Fruit fly (Drosophila melanogaster) whole organism, embryonic: ENCODE measurements around the gene CG11999.

Experiments used
- Atf-2 ChIP-seq: fragments of 200-800 bp; sonication (Bioruptor generic); optimal IDR thresholded peaks from 2 replicates; lab custom pipeline; 2016; ENCODE audit warnings: missing biosample characterization, missing genetic modification characterization
- Bdp1 ChIP-seq: fragments of 200-800 bp; sonication (Bioruptor generic); optimal IDR thresholded peaks from 3 replicates; lab custom pipeline; 2016; ENCODE audit warnings: missing biosample characterization, missing genetic modification characterization
- CG1024 ChIP-seq: fragments of 200-800 bp; sonication (Bioruptor generic); IDR thresholded peaks from 2 replicates; pipeline ENCODE4 v1.3.6; 2022; ENCODE audit warnings: missing biosample characterization, missing genetic modification characterization
- CG11398 ChIP-seq: fragments of 200-800 bp; sonication (Bioruptor generic); optimal IDR thresholded peaks from 2 replicates; lab custom pipeline; 2016; ENCODE audit warnings: missing biosample characterization, missing genetic modification characterization
- CG11695 ChIP-seq: fragments of 200-800 bp; sonication (Bioruptor generic); IDR thresholded peaks from 3 replicates; pipeline ENCODE4 v1.3.6; 2022; ENCODE audit warnings: missing biosample characterization, missing genetic modification characterization
- CG11696 ChIP-seq: fragments of 200-800 bp; sonication (Bioruptor generic); IDR thresholded peaks from 2 replicates; pipeline ENCODE4 v1.3.6; 2022; ENCODE audit warnings: missing biosample characterization, missing genetic modification characterization
- CG13123 ChIP-seq: fragments of 200-800 bp; sonication (Bioruptor generic); optimal IDR thresholded peaks from 2 replicates; lab custom pipeline; 2016; ENCODE audit warnings: missing biosample characterization, missing genetic modification characterization
- CG13894 ChIP-seq: fragments of 200-800 bp; sonication (Bioruptor generic); optimal IDR thresholded peaks from 3 replicates; lab custom pipeline; 2018; ENCODE audit warnings: missing biosample characterization, mild to moderate bottlenecking, missing genetic modification characterization, moderate library complexity
- CG1602 ChIP-seq: fragments of 200-800 bp; sonication (Bioruptor generic); optimal IDR thresholded peaks from 3 replicates; lab custom pipeline; 2016; ENCODE audit warnings: missing biosample characterization, missing genetic modification characterization
- CG17186 ChIP-seq: fragments of 200-800 bp; sonication (Bioruptor generic); optimal IDR thresholded peaks from 3 replicates; lab custom pipeline; 2017; ENCODE audit warnings: missing biosample characterization, missing genetic modification reagents, missing genetic modification characterization
- CG17328 ChIP-seq: fragments of 200-800 bp; sonication (Bioruptor generic); IDR thresholded peaks from 2 replicates; pipeline ENCODE4 v1.3.6; 2022; ENCODE audit warnings: missing biosample characterization, missing genetic modification characterization
- CG17568 ChIP-seq: fragments of 200-800 bp; sonication (Bioruptor generic); optimal IDR thresholded peaks from 2 replicates; lab custom pipeline; 2018; ENCODE audit warnings: missing biosample characterization, mild to moderate bottlenecking, missing genetic modification characterization, moderate library complexity
- CG17612 ChIP-seq: fragments of 200-800 bp; sonication (Bioruptor generic); IDR thresholded peaks from 2 replicates; pipeline ENCODE4 v1.3.6; 2022; ENCODE audit warnings: missing biosample characterization, missing genetic modification characterization
- CG1832 ChIP-seq: fragments of 200-800 bp; sonication (Bioruptor generic); optimal IDR thresholded peaks from 2 replicates; lab custom pipeline; 2017; ENCODE audit warnings: missing biosample characterization, mild to moderate bottlenecking, missing genetic modification characterization, inconsistent platforms
- CG18599 ChIP-seq: fragments of 200-800 bp; sonication (Bioruptor generic); optimal IDR thresholded peaks from 3 replicates; lab custom pipeline; 2017; ENCODE audit warnings: missing biosample characterization, missing genetic modification characterization, mild to moderate bottlenecking, moderate library complexity, missing genetic modification reagents
- CG2129 ChIP-seq: fragments of 200-800 bp; sonication (Bioruptor generic); IDR thresholded peaks from 2 replicates; pipeline ENCODE4 v1.3.6; 2022; ENCODE audit warnings: missing biosample characterization, missing genetic modification characterization; ENCODE audit not compliant: partially characterized antibody
- CG31365 ChIP-seq: fragments of 200-800 bp; sonication (Bioruptor generic); optimal IDR thresholded peaks from 2 replicates; lab custom pipeline; 2018; ENCODE audit warnings: missing biosample characterization, mild to moderate bottlenecking, missing genetic modification characterization
- CG6683 ChIP-seq: fragments of 200-800 bp; sonication (Bioruptor generic); optimal IDR thresholded peaks from 2 replicates; lab custom pipeline; 2017; ENCODE audit warnings: missing biosample characterization, mild to moderate bottlenecking, missing genetic modification characterization, missing genetic modification reagents
- CG6765 ChIP-seq: fragments of 200-800 bp; sonication (Bioruptor generic); optimal IDR thresholded peaks from 3 replicates; lab custom pipeline; 2017; ENCODE audit warnings: missing biosample characterization, mild to moderate bottlenecking, missing genetic modification characterization
- CG6813 ChIP-seq: fragments of 200-800 bp; sonication (Bioruptor generic); optimal IDR thresholded peaks from 2 replicates; lab custom pipeline; 2017; ENCODE audit warnings: missing biosample characterization, missing genetic modification characterization, mild to moderate bottlenecking, moderate library complexity, missing genetic modification reagents
- CG7928 ChIP-seq: fragments of 200-800 bp; sonication (Bioruptor generic); optimal IDR thresholded peaks from 2 replicates; lab custom pipeline; 2017; ENCODE audit warnings: missing biosample characterization, mild to moderate bottlenecking, missing genetic modification characterization
- CG7963 ChIP-seq: fragments of 200-800 bp; sonication (Bioruptor generic); IDR thresholded peaks from 3 replicates; pipeline ENCODE4 v1.3.6; 2022; ENCODE audit warnings: missing biosample characterization, missing genetic modification characterization; ENCODE audit not compliant: partially characterized antibody
- CG8281 ChIP-seq: fragments of 200-800 bp; sonication (Bioruptor generic); optimal IDR thresholded peaks from 2 replicates; lab custom pipeline; 2018; ENCODE audit warnings: missing biosample characterization, mild to moderate bottlenecking, missing genetic modification characterization, moderate library complexity
- CG9797 ChIP-seq: fragments of 200-800 bp; sonication (Bioruptor generic); optimal IDR thresholded peaks from 3 replicates; lab custom pipeline; 2018; ENCODE audit warnings: missing biosample characterization, mild to moderate bottlenecking, missing genetic modification characterization
- CTCF ChIP-seq: fragments of 200-800 bp; sonication (Bioruptor generic); optimal IDR thresholded peaks from 2 replicates; lab custom pipeline; 2017; ENCODE audit warnings: missing biosample characterization, mild to moderate bottlenecking, missing genetic modification characterization, moderate library complexity
- Doc2 ChIP-seq: fragments of 200-800 bp; sonication (Bioruptor generic); IDR thresholded peaks from 2 replicates; pipeline ENCODE4 v1.3.6; 2022; ENCODE audit warnings: missing biosample characterization, missing genetic modification characterization
- Mes4 ChIP-seq: fragments of 200-800 bp; sonication (Bioruptor generic); optimal IDR thresholded peaks from 2 replicates; lab custom pipeline; 2016; ENCODE audit warnings: missing biosample characterization, missing genetic modification characterization
- Nf-YA ChIP-seq: fragments of 200-800 bp; sonication (Bioruptor generic); IDR thresholded peaks from 2 replicates; pipeline ENCODE4 v1.3.6; 2022; ENCODE audit warnings: missing biosample characterization, missing genetic modification characterization
- Pdp1 ChIP-seq, 2 experiments: fragments of 200-800 bp; sonication (Bioruptor generic); optimal IDR thresholded peaks; 3 replicates each; lab custom pipeline; 2016; ENCODE audit warnings: missing biosample characterization in 2 of 2, missing genetic modification characterization in 2 of 2, mild to moderate bottlenecking in 1 of 2, moderate library complexity in 1 of 2
- Spps ChIP-seq: fragments of 200-800 bp; sonication (Bioruptor generic); optimal IDR thresholded peaks from 2 replicates; lab custom pipeline; 2018; ENCODE audit warnings: missing biosample characterization, mild to moderate bottlenecking, missing genetic modification characterization
- btn ChIP-seq: fragments of 200-800 bp; sonication (Bioruptor generic); optimal IDR thresholded peaks from 2 replicates; lab custom pipeline; 2016; ENCODE audit warnings: missing biosample characterization, missing genetic modification characterization
- cas ChIP-seq: fragments of 200-800 bp; sonication (Bioruptor generic); IDR thresholded peaks from 2 replicates; pipeline ENCODE4 v1.3.6; 2022; ENCODE audit warnings: missing biosample characterization, missing genetic modification characterization
- chn ChIP-seq: fragments of 200-800 bp; sonication (Bioruptor generic); optimal IDR thresholded peaks from 2 replicates; lab custom pipeline; 2016; ENCODE audit warnings: missing biosample characterization, missing genetic modification characterization
- corto ChIP-seq: fragments of 200-800 bp; sonication (Bioruptor generic); optimal IDR thresholded peaks from 2 replicates; lab custom pipeline; 2016; ENCODE audit warnings: missing biosample characterization, mild to moderate bottlenecking, missing genetic modification characterization, moderate library complexity
- croc ChIP-seq: fragments of 200-800 bp; sonication (Bioruptor generic); conservative IDR thresholded peaks from 3 replicates; pipeline ENCODE4 v1.3.6; 2022; ENCODE audit warnings: missing biosample characterization, missing genetic modification characterization
- dimm ChIP-seq: fragments of 200-800 bp; sonication (Bioruptor generic); IDR thresholded peaks from 2 replicates; pipeline ENCODE4 v1.3.6; 2022; ENCODE audit warnings: missing biosample characterization, missing genetic modification characterization
- dmrt99B ChIP-seq: fragments of 200-800 bp; sonication (Bioruptor generic); optimal IDR thresholded peaks from 2 replicates; lab custom pipeline; 2018; ENCODE audit warnings: missing biosample characterization, mild to moderate bottlenecking, missing genetic modification characterization, moderate library complexity
- fd96Cb ChIP-seq: fragments of 200-800 bp; sonication (Bioruptor generic); optimal IDR thresholded peaks from 2 replicates; lab custom pipeline; 2018; ENCODE audit warnings: missing biosample characterization, mild to moderate bottlenecking, missing genetic modification characterization, moderate library complexity
- gsb ChIP-seq: fragments of 200-800 bp; sonication (Bioruptor generic); IDR thresholded peaks from 2 replicates; pipeline ENCODE4 v1.3.6; 2022; ENCODE audit warnings: missing biosample characterization, missing genetic modification characterization
- hb ChIP-seq: fragments of 200-800 bp; sonication (Bioruptor generic); IDR thresholded peaks from 3 replicates; pipeline ENCODE4 v1.3.6; 2022; ENCODE audit warnings: missing biosample characterization, missing genetic modification characterization; ENCODE audit not compliant: partially characterized antibody
- lmd ChIP-seq: fragments of 200-800 bp; sonication (Bioruptor generic); IDR thresholded peaks from 2 replicates; pipeline ENCODE4 v1.3.6; 2022; ENCODE audit warnings: missing biosample characterization, missing genetic modification characterization
- org-1 ChIP-seq: fragments of 200-800 bp; sonication (Bioruptor generic); optimal IDR thresholded peaks from 2 replicates; lab custom pipeline; 2017; ENCODE audit warnings: missing biosample characterization, missing genetic modification characterization
- pros ChIP-seq: fragments of 200-800 bp; sonication (Bioruptor generic); optimal IDR thresholded peaks from 3 replicates; lab custom pipeline; 2019; ENCODE audit warnings: missing biosample characterization, mild to moderate bottlenecking, missing genetic modification characterization, moderate library complexity
- scrt ChIP-seq: fragments of 200-800 bp; sonication (Bioruptor generic); optimal IDR thresholded peaks from 2 replicates; lab custom pipeline; 2018; ENCODE audit warnings: missing biosample characterization, mild to moderate bottlenecking, missing genetic modification characterization, moderate library complexity
- sima ChIP-seq: fragments of 200-800 bp; sonication (Bioruptor generic); optimal IDR thresholded peaks from 2 replicates; lab custom pipeline; 2016; ENCODE audit warnings: missing biosample characterization, missing genetic modification characterization
- stwl ChIP-seq: fragments of 200-800 bp; sonication (Bioruptor generic); optimal IDR thresholded peaks from 3 replicates; lab custom pipeline; 2018; ENCODE audit warnings: missing biosample characterization, mild to moderate bottlenecking, missing genetic modification characterization, moderate library complexity
- tio ChIP-seq: fragments of 200-800 bp; sonication (Bioruptor generic); optimal IDR thresholded peaks from 2 replicates; lab custom pipeline; 2017; ENCODE audit warnings: missing biosample characterization, missing genetic modification characterization, inconsistent platforms
- tll ChIP-seq, 2 experiments: fragments of 200-800 bp in 1 of 2; fragments of >200 bp in 1 of 2; sonication (Bioruptor generic) in 1 of 2; optimal IDR thresholded peaks; 2 replicates each; lab custom pipeline; 2017 to 2019; ENCODE audit warnings: missing biosample characterization in 2 of 2, missing genetic modification characterization in 2 of 2, mild to moderate bottlenecking in 1 of 2, moderate library complexity in 1 of 2
- wek ChIP-seq: fragments of 200-800 bp; sonication (Bioruptor generic); optimal IDR thresholded peaks from 3 replicates; lab custom pipeline; 2018; ENCODE audit warnings: missing biosample characterization, mild to moderate bottlenecking, missing genetic modification characterization, moderate library complexity
- zfh1 ChIP-seq: fragments of 200-800 bp; sonication (Bioruptor generic); IDR thresholded peaks from 3 replicates; pipeline ENCODE4 v1.3.6; 2022; ENCODE audit warnings: missing biosample characterization, missing genetic modification characterization

Gene CG11999

DNA sequence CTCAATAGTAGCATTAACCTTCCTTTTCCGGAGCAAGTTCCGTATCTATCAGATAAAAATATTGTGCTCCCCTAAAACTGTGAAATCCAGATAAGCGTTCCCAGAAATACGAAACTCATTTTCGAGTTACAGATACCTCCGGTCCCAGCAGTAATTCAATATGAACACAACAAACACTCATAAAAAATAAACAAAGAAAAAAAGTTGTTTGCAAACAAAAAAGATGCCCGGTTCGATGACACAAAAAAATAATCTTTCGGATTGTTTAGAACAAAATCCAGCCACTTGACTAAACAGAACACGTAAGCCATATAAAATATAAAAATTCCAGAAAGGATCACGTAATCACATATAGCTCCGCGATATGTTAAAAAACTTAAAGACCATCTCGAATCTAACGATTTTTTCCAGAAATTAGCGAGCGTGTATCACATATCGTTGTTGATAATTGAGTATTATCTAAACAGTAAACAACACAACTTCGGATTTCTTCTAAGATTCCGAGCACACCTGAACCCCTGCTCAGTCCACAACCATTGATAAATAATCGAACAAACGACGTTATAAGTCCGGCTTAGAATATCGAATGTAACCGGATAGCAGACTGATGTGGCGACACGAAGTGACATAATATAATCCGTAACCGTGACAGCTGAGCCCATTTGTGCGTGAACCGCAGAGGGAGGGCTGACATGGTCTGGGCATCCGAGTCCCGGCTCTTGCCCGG is 35.3 kb downstream of the CG11999 start (continued):
- TF ChIP-seq CG8281 (tag; lab: Kevin White, UChicago) (no peak), Bdp1 (GFP tag; lab: Kevin White, UChicago) (peak; percentile 8), croc (GFP tag; lab: Robert Waterston, UW) (no peak), CG17568 (GFP tag; lab: Kevin White, UChicago) (peak; percentile 79), Spps (tag; lab: Kevin White, UChicago) (peak; percentile 14), lmd (GFP tag; lab: Robert Waterston, UW) (no peak), hb (GFP tag; lab: Robert Waterston, UW) (no peak), cas (no peak), Atf-2 (GFP tag; lab: Kevin White, UChicago) (no peak), zfh1 (GFP tag; lab: Robert Waterston, UW) (peak; percentile 63; the same call in 2 of the 3 replicates), chn (GFP tag; lab: Kevin White, UChicago) (no peak), CG11398 (GFP tag; lab: Kevin White, UChicago) (peak; percentile 17), CG9797 (no peak), CG7963 (GFP tag; lab: Robert Waterston, UW) (no peak), CG17612 (no peak), scrt (GFP tag; lab: Kevin White, UChicago) (peak; percentile 28), CG6683 (GFP tag; lab: Kevin White, UChicago) (no peak), CG1602 (GFP tag; lab: Kevin White, UChicago) (peak; percentile 24), CG1024 (GFP tag; lab: Robert Waterston, UW) (no peak), CTCF (no peak), dimm (GFP tag; lab: Robert Waterston, UW) (no peak), btn (GFP tag; lab: Kevin White, UChicago) (no peak), CG31365 (no peak), stwl (tag; lab: Kevin White, UChicago) (no peak), CG17328 (GFP tag; lab: Robert Waterston, UW) (no peak), gsb (GFP tag; lab: Robert Waterston, UW) (no peak), wek (no peak), sima (GFP tag; lab: Kevin White, UChicago) (no peak), tio (peak; percentile 53), Nf-YA (no peak), CG6813 (GFP tag; lab: Kevin White, UChicago) (peak; percentile 72), CG17186 (GFP tag; lab: Kevin White, UChicago) (no peak), Pdp1 (GFP tag; optimal IDR thresholded peaks at IDR 0.05; lab: Kevin White, UChicago) (peak in 1 of 2 experiments; percentile 43), corto (GFP tag; lab: Kevin White, UChicago) (no peak), CG7928 (GFP tag; lab: Kevin White, UChicago) (no peak), CG6765 (GFP tag; lab: Kevin White, UChicago) (no peak), Doc2 (GFP tag; lab: Robert Waterston, UW) (no peak), CG13123 (peak; percentile 12), tll (GFP tag; optimal IDR thresholded peaks at IDR 0.05; lab: Kevin White, UChicago) (no peak), CG11695 (GFP tag; lab: Robert Waterston, UW) (no peak), CG13894 (peak; percentile 51), CG18599 (GFP tag; lab: Kevin White, UChicago) (peak; percentile 55), CG2129 (GFP tag; lab: Robert Waterston, UW) (no peak), CG11696 (GFP tag; lab: Robert Waterston, UW) (0 out of 2 replicates have a peak, but pooled peaks have one; percentile 16), org-1 (GFP tag; lab: Kevin White, UChicago) (peak; percentile 38), CG1832 (no peak), Mes4 (peak; percentile 38), pros (peak; percentile 5), fd96Cb (tag; lab: Kevin White, UChicago) (no peak), dmrt99B (peak; percentile 11)
